Worm (Caenorhabditis elegans) whole organism, L4/young adult: ENCODE measurements around the gene F11D11.22.
A peak's percentile ranks its signal among the peaks of the same experiment; 100 is the strongest.
"Not testable (repeated sequence)": the region's sequence is repeated elsewhere in the genome, so short reads cannot be mapped to it uniquely, and the experiment has no call there.

ENCODE experiments used
- W03F9.2 ChIP-seq: fragments of 150-350 bp; optimal IDR thresholded peaks from 2 replicates; lab custom pipeline; 2014; ENCODE audit warnings: missing biosample characterization, missing genetic modification characterization
- dao-5 ChIP-seq: sonication (generic microtip); optimal IDR thresholded peaks from 2 replicates; lab custom pipeline; 2016; ENCODE audit warnings: missing genotype, missing genetic modification characterization, moderate library complexity, missing compliant biosample characterization
- him-1 ChIP-seq: sonication (generic microtip); optimal IDR thresholded peaks from 2 replicates; lab custom pipeline; 2016; ENCODE audit warnings: missing genotype, missing genetic modification reagents, missing genetic modification characterization, missing compliant biosample characterization

The F11D11.22 gene

ce11 chrV:18762044-18762443 is at the start of gene F11D11.22:
TSS of gene F11D11.22 (plus strand) at chrV:18762344.
- not testable (repeated sequence) for TF ChIP-seq W03F9.2; dao-5 (tag; lab: Kevin White, UChicago); him-1 (tag; lab: Kevin White, UChicago)

- TF ChIP-seq W03F9.2 (no peak), dao-5 (tag; lab: Kevin White, UChicago) (no peak), him-1 (tag; lab: Kevin White, UChicago) (no peak)
Observed at ce11 chrV:18719412-18719811, 42.7 kb upstream of the F11D11.22 start.

- TF ChIP-seq him-1 (tag; lab: Kevin White, UChicago) (no peak), W03F9.2 (no peak), dao-5 (tag; lab: Kevin White, UChicago) (no peak)
Observed at ce11 chrV:18719956-18720489, 42.1 kb upstream of the F11D11.22 start, which contains the start of gene Y17D7C.2. TSS of gene Y17D7C.2 (minus strand) at chrV:18719987.

- no peak for TF ChIP-seq him-1 (tag; lab: Kevin White, UChicago)
- TF ChIP-seq dao-5 (tag; lab: Kevin White, UChicago), result no peak
- no peak for TF ChIP-seq W03F9.2
Observed at ce11 chrV:18721873-18722272, 40.3 kb upstream of the F11D11.22 start.

ce11 chrV:18722510-18723299 is 39.4 kb upstream of the F11D11.22 start:
- TF ChIP-seq dao-5 (tag; lab: Kevin White, UChicago) (no peak), him-1 (tag; lab: Kevin White, UChicago) (no peak), W03F9.2 (no peak)

ce11 chrV:18723604-18724003 is 38.5 kb upstream of the F11D11.22 start:
- TF ChIP-seq him-1 (tag; lab: Kevin White, UChicago) (no peak), W03F9.2 (peak; percentile 58)

ce11 chrV:18724076-18724475 is 38.1 kb upstream of the F11D11.22 start:
- TF ChIP-seq him-1 (tag; lab: Kevin White, UChicago), result no peak
- no peak for TF ChIP-seq W03F9.2
- TF ChIP-seq dao-5 (tag; lab: Kevin White, UChicago), result no peak

ce11 chrV:18725858-18726257 is 36.3 kb upstream of the F11D11.22 start:
- TF ChIP-seq W03F9.2, result no peak
- no peak for TF ChIP-seq him-1 (tag; lab: Kevin White, UChicago)

ce11 chrV:18729324-18729924 is 32.7 kb upstream of the F11D11.22 start, which contains the start of gene asp-19:
TSS of gene asp-19 (minus strand) at chrV:18729374.
- no peak for TF ChIP-seq him-1 (tag; lab: Kevin White, UChicago)
- TF ChIP-seq W03F9.2, result no peak
- no peak for TF ChIP-seq dao-5 (tag; lab: Kevin White, UChicago)

- TF ChIP-seq him-1 (tag; lab: Kevin White, UChicago) (no peak), W03F9.2 (no peak), dao-5 (tag; lab: Kevin White, UChicago) (no peak)
Observed at ce11 chrV:18731579-18732041, 30.5 kb upstream of the F11D11.22 start, which contains the start of the genes asp-18 and scl-19. TSS of gene asp-18 (minus strand) at chrV:18731679. TSS of gene scl-19 (plus strand) at chrV:18731991.

- no peak for TF ChIP-seq dao-5 (tag; lab: Kevin White, UChicago)
- no peak for TF ChIP-seq him-1 (tag; lab: Kevin White, UChicago)
- no peak for TF ChIP-seq W03F9.2
Observed at ce11 chrV:18733942-18734341, 28.2 kb upstream of the F11D11.22 start.

- no peak for TF ChIP-seq him-1 (tag; lab: Kevin White, UChicago)
- no peak for TF ChIP-seq W03F9.2
- TF ChIP-seq dao-5 (tag; lab: Kevin White, UChicago), result no peak
Observed at ce11 chrV:18734381-18734780, 27.8 kb upstream of the F11D11.22 start, which contains the start of gene scl-20. TSS of gene scl-20 (minus strand) at chrV:18734481.

- TF ChIP-seq W03F9.2 (no peak), him-1 (tag; lab: Kevin White, UChicago) (no peak)
Observed at ce11 chrV:18737646-18738045, 24.5 kb upstream of the F11D11.22 start.

- TF ChIP-seq dao-5 (tag; lab: Kevin White, UChicago) (no peak), W03F9.2 (no peak), him-1 (tag; lab: Kevin White, UChicago) (no peak)
Observed at ce11 chrV:18742108-18742507, 20.0 kb upstream of the F11D11.22 start, which contains the start of gene clec-250. TSS of gene clec-250 (minus strand) at chrV:18742208.
